Worm (Caenorhabditis elegans) whole organism, mixed stage, embryonic: Measurements from ENCODE around the gene D1086.2.

Experiments used
- blmp-1 ChIP-seq: fragments of 150-350 bp; optimal IDR thresholded peaks from 2 replicates; lab custom pipeline; 2014; ENCODE audit warnings: missing biosample characterization, missing genetic modification characterization
- elt-1 ChIP-seq: sonication (generic microtip); optimal IDR thresholded peaks from 2 replicates; lab custom pipeline; 2017; ENCODE audit warnings: missing genetic modification characterization, mild to moderate bottlenecking, missing compliant biosample characterization, antibody characterized with exemption, moderate library complexity, borderline replicate concordance; ENCODE audit not compliant: insufficient read depth
- lin-13 ChIP-seq: fragments of 150-350 bp; optimal IDR thresholded peaks from 2 replicates; lab custom pipeline; 2014; ENCODE audit warnings: missing biosample characterization, missing genetic modification characterization
- mls-2 ChIP-seq: sonication (generic microtip); optimal IDR thresholded peaks from 2 replicates; lab custom pipeline; 2016; ENCODE audit warnings: mild to moderate bottlenecking, missing genetic modification characterization, moderate library complexity, missing compliant biosample characterization
- nhr-12 ChIP-seq: fragments of 150-350 bp; optimal IDR thresholded peaks from 2 replicates; lab custom pipeline; 2014; ENCODE audit warnings: missing biosample characterization, missing genetic modification characterization
- nhr-28 ChIP-seq: fragments of 150-350 bp; optimal IDR thresholded peaks from 2 replicates; lab custom pipeline; 2014; ENCODE audit warnings: missing biosample characterization, missing genetic modification characterization
- snpc-4 ChIP-seq: fragments of 150-350 bp; optimal IDR thresholded peaks from 2 replicates; lab custom pipeline; 2014; ENCODE audit warnings: missing biosample characterization, missing genetic modification characterization
- sptf-1 ChIP-seq: sonication (generic microtip); optimal IDR thresholded peaks from 2 replicates; lab custom pipeline; 2017; ENCODE audit warnings: mild to moderate bottlenecking, missing genetic modification characterization, moderate library complexity, missing compliant biosample characterization
- ztf-11 ChIP-seq: fragments of 150-350 bp; optimal IDR thresholded peaks from 2 replicates; lab custom pipeline; 2014; ENCODE audit warnings: missing biosample characterization, missing genetic modification characterization

DNA sequence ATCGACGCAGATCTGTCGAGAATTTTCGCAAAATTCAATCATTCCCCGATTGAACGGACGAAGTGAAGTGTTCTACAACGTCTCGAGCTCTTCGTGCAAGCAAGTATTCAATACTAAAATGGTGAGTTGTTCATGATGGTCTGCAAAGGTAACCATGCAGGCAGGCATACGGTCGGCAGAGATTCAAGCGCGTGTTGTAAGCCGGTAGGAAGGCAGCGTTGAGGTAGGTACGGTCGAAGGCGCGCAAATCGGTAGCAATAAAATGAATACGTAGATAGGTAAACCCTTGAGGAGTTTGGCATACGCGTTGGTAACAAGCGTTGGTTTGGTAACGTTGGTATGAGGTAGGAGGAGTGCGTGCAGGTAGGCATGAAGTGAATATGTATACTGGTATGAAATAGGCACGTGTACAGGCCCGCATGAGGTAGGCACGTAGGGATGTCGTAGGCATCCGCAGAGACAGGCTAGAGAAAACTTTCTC lies 30.6 kb downstream of the D1086.2 start, which contains the start of gene D1086.17:
- TF ChIP-seq ztf-11 (tag; lab: Kevin White, UChicago): no peak
- TF ChIP-seq nhr-12: no peak
- no peak for TF ChIP-seq nhr-28 (tag; lab: Kevin White, UChicago)
- TF ChIP-seq lin-13 (tag; lab: Kevin White, UChicago): no peak
- TF ChIP-seq blmp-1 (tag; lab: Kevin White, UChicago): no peak
- TF ChIP-seq snpc-4 (tag; lab: Kevin White, UChicago): no peak
- no peak for TF ChIP-seq elt-1
- no peak for TF ChIP-seq sptf-1
- TF ChIP-seq mls-2: no peak
